Fruit fly (Drosophila melanogaster): ENCODE results near the gene Ent2.
A peak's percentile ranks its signal among the peaks of the same experiment; 100 is the strongest.

Ent2 gene

DNA sequence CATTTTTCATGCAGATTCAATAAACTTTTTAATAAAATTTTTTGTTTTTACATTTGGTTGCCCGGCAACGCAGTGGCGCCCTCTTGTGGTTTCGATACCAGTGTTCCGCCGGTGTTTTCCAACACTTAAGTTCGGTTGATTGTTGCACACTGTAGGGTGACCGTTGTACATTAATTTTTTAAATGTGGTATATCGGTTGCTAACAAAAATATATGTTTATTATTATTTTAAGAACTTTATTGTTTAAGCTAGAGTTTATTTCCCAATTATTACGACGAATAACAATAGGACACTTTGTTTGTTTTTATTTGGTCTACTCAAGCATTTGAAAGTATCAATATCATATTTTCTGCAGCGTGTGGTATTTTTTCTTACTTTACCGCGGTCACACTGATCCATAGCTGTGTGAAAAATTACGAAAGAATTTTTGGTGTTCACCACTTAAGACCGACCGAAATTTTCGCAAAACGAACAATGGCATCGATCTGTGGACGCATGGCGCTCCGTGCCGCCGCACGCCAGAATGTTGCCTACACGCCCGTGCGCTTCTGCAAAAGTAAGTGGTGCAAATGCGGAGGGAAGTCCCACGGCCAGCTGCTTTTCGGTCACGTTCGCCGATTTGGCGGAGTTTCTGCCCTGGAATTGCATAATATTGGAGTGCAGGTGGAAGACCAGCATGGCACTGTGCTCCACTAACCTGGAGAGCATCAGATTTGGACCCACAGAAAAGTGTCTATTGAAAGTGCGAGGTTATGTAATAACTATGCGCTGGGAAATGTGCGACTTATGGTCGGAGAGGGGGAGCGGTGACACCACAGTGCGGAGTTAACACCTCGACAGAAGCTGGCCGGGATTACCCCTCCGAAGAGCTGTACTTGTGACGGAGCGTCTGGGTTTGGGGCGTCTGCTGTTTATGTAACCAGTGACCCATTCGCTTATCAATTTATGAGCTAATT lies 4.4 kb upstream of the Ent2 start, which contains the start of the genes IFT52 and COX5B (continued):
- TF ChIP-seq Bgb (GFP tag; IDR thresholded peaks at IDR 0.05; ENCODE audit: partially characterized antibody) (peak; percentile 57), CG7271 (tag; optimal IDR thresholded peaks at IDR 0.05) (peak; percentile 38), CG10431 (GFP tag; optimal IDR thresholded peaks at IDR 0.05) (no peak), Ravus (GFP tag; IDR thresholded peaks at IDR 0.05) (no peak), Myb (GFP tag; optimal IDR thresholded peaks at IDR 0.05) (no peak), dmrt11E (tag; optimal IDR thresholded peaks at IDR 0.05) (peak; percentile 22), HHEX (GFP tag; optimal IDR thresholded peaks at IDR 0.05) (peak; percentile 58), sens (GFP tag) (peak; percentile 91), CG32772 (GFP tag; IDR thresholded peaks at IDR 0.05) (peak; percentile 71), trh (GFP tag; optimal IDR thresholded peaks at IDR 0.05) (peak; percentile 68), Opbp (GFP tag; IDR thresholded peaks at IDR 0.05; ENCODE audit: partially characterized antibody) (peak; percentile 56; the same call in 2 of the 3 replicates), CG10274 (GFP tag; optimal IDR thresholded peaks at IDR 0.05) (no peak), dysf (GFP tag; IDR thresholded peaks at IDR 0.05) (peak; percentile 64), scrt (GFP tag; optimal IDR thresholded peaks at IDR 0.05) (peak; percentile 69), CG3281 (GFP tag; optimal IDR thresholded peaks at IDR 0.05) (peak; percentile 52), MBD-R2 (GFP tag; IDR thresholded peaks at IDR 0.05) (peak; percentile 65), CG30020 (tag; optimal IDR thresholded peaks at IDR 0.05) (peak; percentile 46), CG15073 (GFP tag; optimal IDR thresholded peaks at IDR 0.05) (no peak), knrl (GFP tag; IDR thresholded peaks at IDR 0.05; ENCODE audit: partially characterized antibody) (peak; percentile 51; the same call in 1 of the 3 replicates), gem (tag; optimal IDR thresholded peaks at IDR 0.05) (peak; percentile 21), CG15601 (tag; optimal IDR thresholded peaks at IDR 0.05) (peak; percentile 73), CG5245 (GFP tag; optimal IDR thresholded peaks at IDR 0.05) (peak; percentile 59), lmd (GFP tag; IDR thresholded peaks at IDR 0.05) (peak; percentile 68), row (GFP tag; IDR thresholded peaks at IDR 0.05) (peak; percentile 43; the same call in 1 of the 3 replicates), fru (optimal IDR thresholded peaks at IDR 0.05) (no peak), NFAT (GFP tag; IDR thresholded peaks at IDR 0.05) (peak; percentile 81), Camta (GFP tag; optimal IDR thresholded peaks at IDR 0.05) (peak; percentile 56), CG6813 (GFP tag; optimal IDR thresholded peaks at IDR 0.05) (no peak), CG14014 (GFP tag; IDR thresholded peaks at IDR 0.05) (0 out of 2 replicates have a peak, but pooled peaks have one; percentile 38), Taf1 (GFP tag; IDR thresholded peaks at IDR 0.05) (peak; percentile 14; the same call in 1 of the 2 replicates), CG1529 (GFP tag; optimal IDR thresholded peaks at IDR 0.05) (no peak), prd (optimal IDR thresholded peaks at IDR 0.05) (no peak), prd (GFP tag; IDR thresholded peaks at IDR 0.05) (peak; percentile 66), CG1602 (GFP tag; optimal IDR thresholded peaks at IDR 0.05) (peak; percentile 10), Doc2 (GFP tag; IDR thresholded peaks at IDR 0.05) (no peak), Stat92E (GFP tag; optimal IDR thresholded peaks at IDR 0.05) (peak in 1 of 3 experiments; percentile 31), Drgx (GFP tag; IDR thresholded peaks at IDR 0.05) (no peak), grn (GFP tag; optimal IDR thresholded peaks at IDR 0.05) (peak; percentile 14), TFAM (GFP tag; optimal IDR thresholded peaks at IDR 0.05) (no peak), zen (tag; optimal IDR thresholded peaks at IDR 0.05) (peak; percentile 50), chn (GFP tag; optimal IDR thresholded peaks at IDR 0.05) (no peak), nmo (GFP tag; optimal IDR thresholded peaks at IDR 0.05) (peak; percentile 72), CG12155 (GFP tag; optimal IDR thresholded peaks at IDR 0.05) (peak; percentile 71), hkb (optimal IDR thresholded peaks at IDR 0.05) (peak; percentile 35), hkb (GFP tag; IDR thresholded peaks at IDR 0.05) (no peak; the same call in 1 of the 2 replicates), CG12659 (GFP tag; optimal IDR thresholded peaks at IDR 0.05) (peak; percentile 83), Sox102F (GFP tag; optimal IDR thresholded peaks at IDR 0.05) (peak; percentile 51), CG14441 (GFP tag; IDR thresholded peaks at IDR 0.05) (peak; percentile 37; the same call in 1 of the 2 replicates)

Measured in whole organism, embryonic.